Fruit fly (Drosophila melanogaster) Kc167 (cell line): Measurements from ENCODE around the gene CG7536.

Experiments used
- Sin3A ChIP-seq: fragments of >200 bp; optimal IDR thresholded peaks from 2 replicates; lab custom pipeline; 2018; ENCODE audit warnings: missing external identifiers
- h ChIP-seq: fragments of >200 bp; optimal IDR thresholded peaks from 3 replicates; lab custom pipeline; 2018; ENCODE audit warnings: missing external identifiers
- psq ChIP-seq: fragments of >200 bp; optimal IDR thresholded peaks from 2 replicates; lab custom pipeline; 2017; ENCODE audit warnings: missing external identifiers

dm6 chrX:18094130-18094529, 5.8 kb upstream of the CG7536 start:
- TF ChIP-seq psq (lab: Kevin White, UChicago) (no peak), Sin3A (lab: Kevin White, UChicago) (no peak), h (no peak)
